Fruit fly (Drosophila melanogaster): ENCODE measurements around the gene CG12689.
A peak's percentile ranks its signal among the peaks of the same experiment; 100 is the strongest.

DNA sequence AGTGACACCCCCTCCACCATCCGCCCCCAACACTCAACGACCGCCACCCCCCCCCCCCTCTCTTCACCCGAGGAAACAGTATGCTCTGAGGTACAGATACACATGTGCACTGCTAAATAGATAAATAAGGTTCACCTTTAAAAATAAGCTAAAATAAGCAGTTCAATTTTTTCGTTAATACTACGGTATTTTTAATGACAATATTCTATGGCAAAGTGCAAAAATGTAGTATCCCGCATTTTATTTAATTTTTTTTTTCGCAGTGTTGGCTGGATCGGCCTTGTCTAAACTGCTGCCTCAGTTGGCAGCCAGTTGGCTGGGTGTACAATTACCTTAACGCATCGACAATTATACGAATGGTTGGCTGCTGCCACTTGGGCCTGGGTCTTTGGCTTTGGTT is 46.8 kb downstream of the CG12689 start:
- TF ChIP-seq Clk (GFP tag; optimal IDR thresholded peaks at IDR 0.05) (no peak), CG14711 (tag; optimal IDR thresholded peaks at IDR 0.05) (no peak), tj (GFP tag; optimal IDR thresholded peaks at IDR 0.05) (peak; percentile 10), kay (GFP tag; ENCODE audit: borderline replicate concordance) (no peak), bab1 (GFP tag; optimal IDR thresholded peaks at IDR 0.05) (no peak), Crg-1 (GFP tag; optimal IDR thresholded peaks at IDR 0.05) (no peak)

All from whole organism, adult.